Fruit fly (Drosophila melanogaster): ENCODE measurements around the gene HINT1.

DNA sequence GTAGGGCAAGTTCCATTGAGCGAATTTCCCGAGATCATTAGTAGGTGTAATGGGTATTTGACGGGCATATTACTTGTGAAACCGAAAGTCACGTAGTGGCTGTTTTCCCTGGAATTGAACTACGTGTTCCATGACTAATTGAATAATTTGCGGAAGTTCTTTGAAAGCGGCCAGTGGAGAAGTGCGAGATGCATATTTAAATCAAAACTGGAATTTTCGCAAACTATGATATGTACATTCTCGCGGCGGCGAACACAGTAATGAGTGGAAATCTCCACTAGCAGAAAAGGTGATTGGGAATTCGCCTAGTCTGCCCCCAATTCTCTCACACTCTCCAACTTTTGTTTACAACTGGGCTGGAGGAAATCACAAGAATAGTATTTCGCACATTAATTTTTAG lies 35.0 kb upstream of the HINT1 start:
- TF ChIP-seq jim (GFP tag; optimal IDR thresholded peaks at IDR 0.05) (no peak), OdsH (GFP tag; optimal IDR thresholded peaks at IDR 0.05) (no peak), Mio (GFP tag; optimal IDR thresholded peaks at IDR 0.05) (no peak), dmrt93B (GFP tag; optimal IDR thresholded peaks at IDR 0.05) (no peak), psq (GFP tag; optimal IDR thresholded peaks at IDR 0.05) (no peak), Hr83 (GFP tag; optimal IDR thresholded peaks at IDR 0.05; ENCODE audit: poor library complexity, severe bottlenecking) (no peak), N (GFP tag; optimal IDR thresholded peaks at IDR 0.05) (no peak), dl (GFP tag; optimal IDR thresholded peaks at IDR 0.05; ENCODE audit: insufficient read depth in 1 of 2, partially characterized antibody in 2 of 2) (no peak), tai (GFP tag; optimal IDR thresholded peaks at IDR 0.05) (no peak), h (GFP tag; optimal IDR thresholded peaks at IDR 0.05) (no peak)

Data from whole organism, wandering third instar larva.